Worm (Caenorhabditis elegans): ENCODE results near the gene K08F8.15.

ce11 chrII:8787376-8787775, 20.8 kb downstream of the K08F8.15 start:
- peak; percentile 89 for TF ChIP-seq mep-1 (tag; optimal IDR thresholded peaks at IDR 0.05)
- TF ChIP-seq tbx-8 (GFP tag; optimal IDR thresholded peaks at IDR 0.05): no peak
- TF ChIP-seq snpc-4 (tag; optimal IDR thresholded peaks at IDR 0.05): no peak
- TF ChIP-seq nhr-237 (tag; optimal IDR thresholded peaks at IDR 0.05): peak; percentile 87
- TF ChIP-seq lin-13 (tag; optimal IDR thresholded peaks at IDR 0.05): peak; percentile 67
- TF ChIP-seq zip-8 (tag; optimal IDR thresholded peaks at IDR 0.05): peak; percentile 55
- TF ChIP-seq drap-1 (GFP tag; optimal IDR thresholded peaks at IDR 0.05): peak; percentile 24
- TF ChIP-seq nhr-12 (tag; optimal IDR thresholded peaks at IDR 0.05): no peak
- peak; percentile 58 for TF ChIP-seq ztf-11 (tag; optimal IDR thresholded peaks at IDR 0.05)
- peak; percentile 55 for TF ChIP-seq nhr-2 (tag; optimal IDR thresholded peaks at IDR 0.05)
- TF ChIP-seq elt-1 (tag; optimal IDR thresholded peaks at IDR 0.05; ENCODE audit: borderline replicate concordance, insufficient read depth): no peak
- TF ChIP-seq unc-62 (GFP tag; optimal IDR thresholded peaks at IDR 0.05): peak; percentile 93
- TF ChIP-seq flh-1 (GFP tag; optimal IDR thresholded peaks at IDR 0.05): no peak

Measured in whole organism, mixed stage, embryonic.